Fruit fly (Drosophila melanogaster) S2 (cell line): ENCODE results near the gene CG12111.

Source experiments
- CG8478 ChIP-seq: fragments of >200 bp; optimal IDR thresholded peaks from 2 replicates; lab custom pipeline; 2018
- CTCF ChIP-seq, 2 experiments: fragments of >200 bp; optimal IDR thresholded peaks; 2 replicates each; lab custom pipeline; 2018

dm6 chrX:8579875-8580274 is 9.1 kb upstream of the CG12111 start:
- TF ChIP-seq CG8478 = no peak
- no peak for TF ChIP-seq CTCF (optimal IDR thresholded peaks at IDR 0.05; lab: Kevin White, UChicago)
